Fruit fly (Drosophila melanogaster) whole organism, embryonic: ENCODE data around the gene Vm34Ca.

Experiments used
- Asciz ChIP-seq: fragments of 200-800 bp; sonication (Bioruptor generic); optimal IDR thresholded peaks from 2 replicates; lab custom pipeline; 2017; ENCODE audit warnings: missing biosample characterization, mild to moderate bottlenecking, missing genetic modification characterization, missing genetic modification reagents
- CG1024 ChIP-seq: fragments of 200-800 bp; sonication (Bioruptor generic); IDR thresholded peaks from 2 replicates; pipeline ENCODE4 v1.3.6; 2022; ENCODE audit warnings: missing biosample characterization, missing genetic modification characterization
- CG10366 ChIP-seq: fragments of 200-800 bp; sonication (Bioruptor generic); IDR thresholded peaks from 2 replicates; pipeline ENCODE4 v1.3.6; 2022; ENCODE audit warnings: missing biosample characterization, missing genetic modification characterization
- CG13894 ChIP-seq: fragments of 200-800 bp; sonication (Bioruptor generic); optimal IDR thresholded peaks from 3 replicates; lab custom pipeline; 2018; ENCODE audit warnings: missing biosample characterization, mild to moderate bottlenecking, missing genetic modification characterization, moderate library complexity
- CG15073 ChIP-seq: fragments of 200-800 bp; sonication (Bioruptor generic); optimal IDR thresholded peaks from 2 replicates; lab custom pipeline; 2016; ENCODE audit warnings: missing biosample characterization, missing genetic modification characterization
- CG15601 ChIP-seq: fragments of 200-800 bp; sonication (Bioruptor generic); optimal IDR thresholded peaks from 3 replicates; lab custom pipeline; 2019; ENCODE audit warnings: missing biosample characterization, mild to moderate bottlenecking, missing genetic modification characterization, moderate library complexity
- CG2202 ChIP-seq: fragments of 200-800 bp; sonication (Bioruptor generic); optimal IDR thresholded peaks from 2 replicates; lab custom pipeline; 2018; ENCODE audit warnings: missing biosample characterization, mild to moderate bottlenecking, missing genetic modification characterization
- CG3065 ChIP-seq: fragments of 200-800 bp; sonication (Bioruptor generic); optimal IDR thresholded peaks from 2 replicates; lab custom pipeline; 2016; ENCODE audit warnings: missing biosample characterization, missing genetic modification characterization
- CG31224 ChIP-seq: fragments of 200-800 bp; sonication (Bioruptor generic); IDR thresholded peaks from 2 replicates; pipeline ENCODE4 v1.3.6; 2022; ENCODE audit warnings: missing biosample characterization, missing genetic modification characterization
- CG32532 ChIP-seq: fragments of 200-800 bp; sonication (Bioruptor generic); IDR thresholded peaks from 2 replicates; pipeline ENCODE4 v1.3.6; 2022; ENCODE audit warnings: missing biosample characterization, missing genetic modification characterization
- CG4360 ChIP-seq: fragments of 200-800 bp; sonication (Bioruptor generic); IDR thresholded peaks from 2 replicates; pipeline ENCODE4 v1.3.6; 2022; ENCODE audit warnings: missing biosample characterization, missing genetic modification characterization
- CG43689 ChIP-seq: fragments of 200-800 bp; sonication (Bioruptor generic); IDR thresholded peaks from 2 replicates; pipeline ENCODE4 v1.3.6; 2022; ENCODE audit warnings: missing biosample characterization, missing genetic modification characterization
- CG7786 ChIP-seq: fragments of 200-800 bp; sonication (Bioruptor generic); optimal IDR thresholded peaks from 2 replicates; lab custom pipeline; 2016; ENCODE audit warnings: missing biosample characterization, missing genetic modification characterization
- CG9609 ChIP-seq: fragments of 200-800 bp; sonication (Bioruptor generic); optimal IDR thresholded peaks from 3 replicates; lab custom pipeline; 2016; ENCODE audit warnings: missing biosample characterization, missing genetic modification characterization
- Camta ChIP-seq: fragments of 200-800 bp; sonication (Bioruptor generic); optimal IDR thresholded peaks from 2 replicates; lab custom pipeline; 2016; ENCODE audit warnings: missing biosample characterization, missing genetic modification characterization
- CoRest ChIP-seq: fragments of 200-800 bp; sonication (Bioruptor generic); optimal IDR thresholded peaks from 3 replicates; lab custom pipeline; 2018; ENCODE audit warnings: missing biosample characterization, mild to moderate bottlenecking, missing genetic modification characterization, moderate library complexity
- D ChIP-seq, 2 experiments: fragments of 200-800 bp in 1 of 2; fragments of >200 bp in 1 of 2; sonication (Bioruptor generic) in 1 of 2; optimal IDR thresholded peaks; 2 replicates in 1 of 2; 3 replicates in 1 of 2; lab custom pipeline; 2017; ENCODE audit warnings: mild to moderate bottlenecking in 1 of 2, missing biosample characterization in 1 of 2, missing genetic modification characterization in 1 of 2, missing genetic modification reagents in 1 of 2
- D19B ChIP-seq: fragments of 200-800 bp; sonication (Bioruptor generic); optimal IDR thresholded peaks from 2 replicates; lab custom pipeline; 2017; ENCODE audit warnings: missing biosample characterization, mild to moderate bottlenecking, missing genetic modification characterization
- Dp ChIP-seq: fragments of 200-800 bp; sonication (Bioruptor generic); optimal IDR thresholded peaks from 2 replicates; lab custom pipeline; 2018; ENCODE audit warnings: missing biosample characterization, mild to moderate bottlenecking, missing genetic modification characterization, moderate library complexity
- ERR ChIP-seq: fragments of 200-800 bp; sonication (Bioruptor generic); optimal IDR thresholded peaks from 2 replicates; lab custom pipeline; 2016; ENCODE audit warnings: missing biosample characterization, missing genetic modification characterization
- HLHmδ ChIP-seq: fragments of 200-800 bp; sonication (Bioruptor generic); optimal IDR thresholded peaks from 2 replicates; lab custom pipeline; 2018; ENCODE audit warnings: missing biosample characterization, mild to moderate bottlenecking, missing genetic modification characterization, moderate library complexity
- Hand ChIP-seq: fragments of 200-800 bp; sonication (Bioruptor generic); optimal IDR thresholded peaks from 2 replicates; lab custom pipeline; 2017; ENCODE audit warnings: mild to moderate bottlenecking, missing biosample characterization, missing genetic modification reagents, missing genetic modification characterization
- Kr ChIP-seq: fragments of 200-800 bp; sonication (Bioruptor generic); optimal IDR thresholded peaks from 2 replicates; lab custom pipeline; 2017; ENCODE audit warnings: missing biosample characterization, mild to moderate bottlenecking, missing genetic modification characterization
- Lhr ChIP-seq: fragments of 200-800 bp; sonication (Bioruptor generic); optimal IDR thresholded peaks from 3 replicates; lab custom pipeline; 2017; ENCODE audit warnings: mild to moderate bottlenecking, missing biosample characterization, missing genetic modification reagents, missing genetic modification characterization
- MTF-1 ChIP-seq: fragments of 200-800 bp; sonication (Bioruptor generic); optimal IDR thresholded peaks from 2 replicates; lab custom pipeline; 2018; ENCODE audit warnings: missing biosample characterization, mild to moderate bottlenecking, missing genetic modification characterization, borderline replicate concordance
- Max ChIP-seq: fragments of 200-800 bp; sonication (Bioruptor generic); optimal IDR thresholded peaks from 2 replicates; lab custom pipeline; 2016; ENCODE audit warnings: missing biosample characterization, mild to moderate bottlenecking, missing genetic modification characterization
- Mes4 ChIP-seq: fragments of 200-800 bp; sonication (Bioruptor generic); optimal IDR thresholded peaks from 2 replicates; lab custom pipeline; 2016; ENCODE audit warnings: missing biosample characterization, missing genetic modification characterization
- NFAT ChIP-seq: fragments of 200-800 bp; sonication (Bioruptor generic); IDR thresholded peaks from 2 replicates; pipeline ENCODE4 v1.3.6; 2022; ENCODE audit warnings: missing biosample characterization, missing genetic modification characterization
- PHDP ChIP-seq: fragments of 200-800 bp; sonication (Bioruptor generic); optimal IDR thresholded peaks from 3 replicates; lab custom pipeline; 2018; ENCODE audit warnings: missing biosample characterization, mild to moderate bottlenecking, missing genetic modification characterization, moderate library complexity
- Sox102F ChIP-seq: fragments of 200-800 bp; sonication (Bioruptor generic); optimal IDR thresholded peaks from 2 replicates; lab custom pipeline; 2018; ENCODE audit warnings: missing biosample characterization, mild to moderate bottlenecking, missing genetic modification characterization, moderate library complexity
- amos ChIP-seq: fragments of 200-800 bp; sonication (Bioruptor generic); IDR thresholded peaks from 2 replicates; pipeline ENCODE4 v1.3.6; 2022; ENCODE audit warnings: missing biosample characterization, missing genetic modification characterization; ENCODE audit not compliant: partially characterized antibody
- ase ChIP-seq: fragments of 200-800 bp; sonication (Bioruptor generic); IDR thresholded peaks from 3 replicates; pipeline ENCODE4 v1.3.6; 2022; ENCODE audit warnings: missing biosample characterization, missing genetic modification characterization
- dm ChIP-seq: fragments of 200-800 bp; sonication (Bioruptor generic); optimal IDR thresholded peaks from 3 replicates; lab custom pipeline; 2016; ENCODE audit warnings: missing biosample characterization, missing genetic modification characterization
- en ChIP-seq: fragments of 200-800 bp; sonication (Bioruptor generic); optimal IDR thresholded peaks from 2 replicates; lab custom pipeline; 2016; ENCODE audit warnings: missing biosample characterization, missing genetic modification characterization
- eve ChIP-seq, 2 experiments: fragments of >200 bp; optimal IDR thresholded peaks; 2 replicates each; lab custom pipeline; 2017; ENCODE audit warnings: missing biosample characterization in 2 of 2, missing genetic modification characterization in 2 of 2
- fd96Cb ChIP-seq: fragments of 200-800 bp; sonication (Bioruptor generic); optimal IDR thresholded peaks from 2 replicates; lab custom pipeline; 2018; ENCODE audit warnings: missing biosample characterization, mild to moderate bottlenecking, missing genetic modification characterization, moderate library complexity
- grn ChIP-seq: fragments of 200-800 bp; sonication (Bioruptor generic); optimal IDR thresholded peaks from 3 replicates; lab custom pipeline; 2017; ENCODE audit warnings: missing biosample characterization, missing genetic modification characterization
- her ChIP-seq: fragments of 200-800 bp; sonication (Bioruptor generic); optimal IDR thresholded peaks from 2 replicates; lab custom pipeline; 2016; ENCODE audit warnings: missing biosample characterization, missing genetic modification characterization
- hth ChIP-seq: fragments of >200 bp; optimal IDR thresholded peaks from 2 replicates; lab custom pipeline; 2017; ENCODE audit warnings: inconsistent platforms
- nom ChIP-seq: fragments of 200-800 bp; sonication (Bioruptor generic); optimal IDR thresholded peaks from 2 replicates; lab custom pipeline; 2017; ENCODE audit warnings: missing biosample characterization, missing genetic modification characterization, mild to moderate bottlenecking, moderate library complexity, missing genetic modification reagents
- run ChIP-seq: fragments of 200-800 bp; sonication (Bioruptor generic); optimal IDR thresholded peaks from 3 replicates; lab custom pipeline; 2018; ENCODE audit warnings: missing biosample characterization, mild to moderate bottlenecking, missing genetic modification characterization
- sima ChIP-seq: fragments of 200-800 bp; sonication (Bioruptor generic); optimal IDR thresholded peaks from 2 replicates; lab custom pipeline; 2016; ENCODE audit warnings: missing biosample characterization, missing genetic modification characterization
- so ChIP-seq: fragments of 200-800 bp; sonication (Bioruptor generic); IDR thresholded peaks from 3 replicates; pipeline ENCODE4 v1.3.6; 2022; ENCODE audit warnings: missing biosample characterization, missing genetic modification characterization
- ssp ChIP-seq: fragments of 200-800 bp; sonication (Bioruptor generic); IDR thresholded peaks from 2 replicates; pipeline ENCODE4 v1.3.6; 2022; ENCODE audit warnings: missing biosample characterization, missing genetic modification characterization
- tap ChIP-seq: fragments of 200-800 bp; optimal IDR thresholded peaks from 3 replicates; lab custom pipeline; 2019; ENCODE audit warnings: missing biosample characterization, mild to moderate bottlenecking, missing genetic modification characterization, moderate library complexity
- ttk ChIP-seq: fragments of 200-800 bp; sonication (Bioruptor generic); IDR thresholded peaks from 2 replicates; pipeline ENCODE4 v2.1.2; 2022; ENCODE audit warnings: missing biosample characterization, missing genetic modification characterization
- z ChIP-seq: fragments of 200-800 bp; sonication (Bioruptor generic); IDR thresholded peaks from 3 replicates; pipeline ENCODE4 v1.3.6; 2022; ENCODE audit warnings: missing biosample characterization, missing genetic modification characterization

Gene Vm34Ca

DNA sequence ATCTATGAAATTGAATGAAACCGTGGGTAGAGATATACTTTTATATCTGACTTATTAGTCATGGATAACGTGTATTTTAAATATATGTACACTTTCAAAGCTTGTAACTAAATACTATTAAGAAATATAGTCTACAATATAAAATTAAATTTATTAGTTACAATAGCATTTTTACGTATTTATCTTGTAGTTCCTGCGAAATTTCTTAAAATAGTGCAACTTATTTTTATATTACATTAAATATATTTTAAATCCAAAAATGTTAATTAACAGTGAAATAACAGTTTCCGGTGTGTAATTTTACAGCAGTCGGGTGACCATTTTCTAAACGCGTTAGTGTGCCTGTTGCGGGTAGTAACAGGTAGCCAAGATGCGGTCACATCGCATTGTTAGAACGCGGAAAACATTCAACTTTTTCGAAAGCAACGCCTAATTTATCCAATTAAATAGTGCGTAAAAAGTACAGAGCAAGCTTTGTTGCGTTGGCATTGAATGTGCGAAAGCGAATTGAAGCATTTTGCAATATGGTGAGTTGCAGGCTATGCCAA lies 12.7 kb downstream of the Vm34Ca start, which contains the start of the genes CG10859 and CG7110 (continued):
- peak; percentile 64 for TF ChIP-seq CoRest (tag; lab: Kevin White, UChicago)
- TF ChIP-seq CG2202, result peak; percentile 43
- peak; percentile 55; the same call in 1 of the 2 replicates for TF ChIP-seq CG32532
- no peak for TF ChIP-seq CG10366 (GFP tag; lab: Robert Waterston, UW)
- TF ChIP-seq z, result no peak
- TF ChIP-seq amos (GFP tag; lab: Robert Waterston, UW), result peak; percentile 30; the same call in 1 of the 2 replicates
- TF ChIP-seq HLHmδ (GFP tag; lab: Kevin White, UChicago), result peak; percentile 62
- no peak for TF ChIP-seq eve (GFP tag; optimal IDR thresholded peaks at IDR 0.05; lab: Kevin White, UChicago)
- peak; percentile 81 for TF ChIP-seq Dp (GFP tag; lab: Kevin White, UChicago)
- TF ChIP-seq grn (GFP tag; lab: Kevin White, UChicago), result no peak

DNA sequence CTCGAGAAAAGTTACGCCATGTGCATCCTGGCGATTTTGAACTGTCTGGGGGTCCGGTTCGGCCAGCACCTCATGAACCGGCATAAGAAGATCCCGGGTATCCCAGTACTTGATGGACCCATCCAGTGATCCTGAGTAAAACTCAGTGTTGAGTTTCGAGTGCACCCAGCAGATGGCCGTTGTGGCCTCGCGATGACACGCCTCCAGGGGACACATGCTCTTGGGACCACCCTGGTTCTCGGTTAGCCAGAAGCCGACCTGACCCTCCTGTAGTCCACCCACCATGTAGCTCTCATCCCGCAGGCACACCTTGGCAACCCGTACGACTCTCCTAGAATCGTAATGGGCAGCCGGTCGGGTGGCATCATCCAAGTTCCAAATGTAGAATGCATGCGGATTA lies 14.0 kb downstream of the Vm34Ca start:
- TF ChIP-seq run (tag; lab: Kevin White, UChicago) (no peak), hth (lab: Kevin White, UChicago) (no peak), D (optimal IDR thresholded peaks at IDR 0.05; lab: Kevin White, UChicago) (no peak), D (GFP tag; optimal IDR thresholded peaks at IDR 0.05; lab: Kevin White, UChicago) (no peak), CG4360 (GFP tag; lab: Robert Waterston, UW) (no peak), fd96Cb (no peak), ERR (no peak), so (no peak), tap (tag; lab: Kevin White, UChicago) (no peak)

DNA sequence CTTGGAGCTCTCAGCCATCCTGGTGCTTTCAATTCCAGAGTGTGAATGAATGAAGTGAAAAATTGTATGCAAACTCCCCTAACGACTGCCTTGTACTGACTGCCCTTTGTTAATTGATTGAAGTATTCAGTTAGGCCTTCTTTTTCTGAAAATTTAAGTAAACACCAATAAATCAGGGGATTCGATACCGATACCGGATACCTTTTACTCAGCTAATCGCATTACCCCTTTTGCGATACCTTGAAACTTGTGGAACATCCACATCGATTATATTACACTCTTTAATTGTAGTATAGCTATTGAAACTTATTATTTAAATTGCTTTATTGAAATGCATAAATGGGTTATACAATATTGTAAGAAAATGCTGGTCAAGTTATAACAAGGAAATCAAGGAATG lies 15.3 kb downstream of the Vm34Ca start, which contains the start of gene CG16957:
CG16957 (minus strand) TSS at position 101 of the 400 bp plus-strand sequence.
- TF ChIP-seq en (GFP tag; lab: Kevin White, UChicago) (no peak), PHDP (no peak), Hand (GFP tag; lab: Kevin White, UChicago) (no peak), CG1024 (GFP tag; lab: Robert Waterston, UW) (no peak), NFAT (GFP tag; lab: Robert Waterston, UW) (no peak), CG13894 (no peak), eve (GFP tag; optimal IDR thresholded peaks at IDR 0.05; lab: Kevin White, UChicago) (no peak), Asciz (GFP tag; lab: Kevin White, UChicago) (no peak), CG31224 (GFP tag; lab: Robert Waterston, UW) (no peak), MTF-1 (GFP tag; lab: Kevin White, UChicago) (no peak), sima (GFP tag; lab: Kevin White, UChicago) (no peak), Sox102F (GFP tag; lab: Kevin White, UChicago) (no peak), ssp (GFP tag; lab: Robert Waterston, UW) (no peak)

DNA sequence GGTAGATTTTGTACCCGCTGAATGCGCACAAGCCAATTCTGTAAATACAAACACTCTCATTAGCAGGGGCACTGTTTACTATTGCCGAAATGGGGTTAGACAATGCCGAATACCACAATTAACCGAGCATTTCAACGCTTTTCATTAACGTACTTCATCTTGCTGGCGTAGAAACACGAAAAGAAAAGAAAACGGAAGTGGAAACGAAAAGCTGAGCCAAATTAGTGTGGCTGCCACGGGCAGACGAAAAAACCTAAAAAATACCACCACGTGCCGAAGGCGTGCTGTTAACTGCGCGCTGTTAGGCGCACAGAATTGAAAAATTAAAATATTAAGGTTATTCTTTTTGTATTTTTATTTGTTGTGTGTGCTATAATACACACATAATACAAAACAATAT lies 16.5 kb downstream of the Vm34Ca start, which contains the start of gene RpL24:
RpL24 (minus strand) TSS at position 229 of the 400 bp plus-strand sequence.
- TF ChIP-seq Max (GFP tag; lab: Kevin White, UChicago) (peak; percentile 98), CG15601 (peak; percentile 84), Camta (peak; percentile 93), ase (GFP tag; lab: Robert Waterston, UW) (peak; percentile 76; the same call in 2 of the 3 replicates), CG9609 (GFP tag; lab: Kevin White, UChicago) (peak; percentile 85), D19B (GFP tag; lab: Kevin White, UChicago) (peak; percentile 80), CG43689 (GFP tag; lab: Robert Waterston, UW) (peak; percentile 86), CG3065 (peak; percentile 78), CG15073 (no peak), CG7786 (GFP tag; lab: Kevin White, UChicago) (peak; percentile 56), her (GFP tag; lab: Kevin White, UChicago) (peak; percentile 93), nom (GFP tag; lab: Kevin White, UChicago) (peak; percentile 93), Mes4 (peak; percentile 96), dm (peak; percentile 99), Lhr (peak; percentile 89), ttk (GFP tag; lab: Robert Waterston, UW) (peak; percentile 81), Kr (GFP tag; lab: Kevin White, UChicago) (peak; percentile 83)
